Fruit fly (Drosophila melanogaster): ENCODE measurements around the gene Scm.

DNA sequence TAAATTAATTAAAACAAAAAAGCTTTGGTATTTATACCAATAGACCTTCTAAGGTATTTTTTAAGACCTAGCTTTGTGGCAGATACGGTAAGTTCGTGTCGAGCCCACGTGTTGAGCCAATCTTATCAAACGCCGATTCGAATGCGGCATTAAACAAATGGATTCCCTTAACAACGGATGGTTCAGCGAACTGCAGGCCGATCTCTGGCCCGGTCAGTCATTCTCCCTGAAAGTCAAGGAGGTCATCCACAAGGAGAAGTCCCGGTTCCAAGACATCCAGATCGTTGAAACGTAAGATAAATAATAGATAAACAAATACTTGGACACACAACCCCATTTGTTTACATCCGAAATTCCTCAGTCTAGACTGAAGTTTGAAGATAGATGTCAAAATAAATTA is 5.8 kb downstream of the Scm start, which contains the start of gene SpdS:
- TF ChIP-seq CG8478 (optimal IDR thresholded peaks at IDR 0.05), result no peak
- TF ChIP-seq psq (optimal IDR thresholded peaks at IDR 0.05), result no peak
- TF ChIP-seq pan (optimal IDR thresholded peaks at IDR 0.05), result no peak

Measured in whole organism.